Worm (Caenorhabditis elegans): ENCODE results near the gene shk-1.
"Not testable (repeated sequence)": the region's sequence is repeated elsewhere in the genome, so short reads cannot be mapped to it uniquely, and the experiment has no call there.

The shk-1 gene

ce11 chrII:9731810-9732209 is 26.2 kb upstream of the shk-1 start, which contains the start of gene mab-3:
TSS of gene mab-3 (plus strand) at chrII:9732137.
- TF ChIP-seq ham-2 (GFP tag; optimal IDR thresholded peaks at IDR 0.05); cnd-1 (tag; optimal IDR thresholded peaks at IDR 0.05); lin-32 (GFP tag; optimal IDR thresholded peaks at IDR 0.05): not testable (repeated sequence)

ce11 chrII:9735785-9736184 is 22.2 kb upstream of the shk-1 start:
- TF ChIP-seq lsy-2 (tag; optimal IDR thresholded peaks at IDR 0.05), result peak; percentile 41
- no peak for TF ChIP-seq mab-5 (tag; optimal IDR thresholded peaks at IDR 0.05)
- TF ChIP-seq ceh-83 (GFP tag; optimal IDR thresholded peaks at IDR 0.05), result peak; percentile 5

ce11 chrII:9738820-9739219 is 19.2 kb upstream of the shk-1 start:
- TF ChIP-seq flh-1 (GFP tag; optimal IDR thresholded peaks at IDR 0.05), result no peak
- no peak for TF ChIP-seq sptf-1 (tag; optimal IDR thresholded peaks at IDR 0.05)
- no peak for TF ChIP-seq mep-1 (tag; optimal IDR thresholded peaks at IDR 0.05)
- TF ChIP-seq nhr-2 (tag; optimal IDR thresholded peaks at IDR 0.05), result no peak
- no peak for TF ChIP-seq snpc-4 (tag; optimal IDR thresholded peaks at IDR 0.05)
- no peak for TF ChIP-seq sem-2 (GFP tag; optimal IDR thresholded peaks at IDR 0.05)
- no peak for TF ChIP-seq ces-1 (GFP tag; optimal IDR thresholded peaks at IDR 0.05)
- TF ChIP-seq cnd-1 (tag; optimal IDR thresholded peaks at IDR 0.05), result no peak
- no peak for TF ChIP-seq zip-8 (tag; optimal IDR thresholded peaks at IDR 0.05)
- no peak for TF ChIP-seq nhr-28 (tag; optimal IDR thresholded peaks at IDR 0.05)
- no peak for TF ChIP-seq ztf-11 (tag; optimal IDR thresholded peaks at IDR 0.05)
- TF ChIP-seq hlh-1 (tag; optimal IDR thresholded peaks at IDR 0.05), result no peak
- TF ChIP-seq ceh-43 (GFP tag; optimal IDR thresholded peaks at IDR 0.05), result no peak

ce11 chrII:9740552-9740951 is 17.5 kb upstream of the shk-1 start:
- no peak for TF ChIP-seq nhr-2 (tag; optimal IDR thresholded peaks at IDR 0.05)
- TF ChIP-seq unc-120 (tag; optimal IDR thresholded peaks at IDR 0.05; ENCODE audit: poor library complexity, severe bottlenecking), result no peak
- no peak for TF ChIP-seq nhr-237 (tag; optimal IDR thresholded peaks at IDR 0.05)
- TF ChIP-seq nhr-28 (tag; optimal IDR thresholded peaks at IDR 0.05), result no peak

ce11 chrII:9741400-9741799 is 16.6 kb upstream of the shk-1 start:
- TF ChIP-seq drap-1 (GFP tag; optimal IDR thresholded peaks at IDR 0.05), result no peak
- TF ChIP-seq ceh-39 (tag; optimal IDR thresholded peaks at IDR 0.05), result no peak
- no peak for TF ChIP-seq elt-3 (tag; optimal IDR thresholded peaks at IDR 0.05)
- TF ChIP-seq unc-120 (tag; optimal IDR thresholded peaks at IDR 0.05; ENCODE audit: poor library complexity, severe bottlenecking), result no peak
- TF ChIP-seq nhr-12 (tag; optimal IDR thresholded peaks at IDR 0.05), result no peak
- TF ChIP-seq sem-2 (GFP tag; optimal IDR thresholded peaks at IDR 0.05), result no peak
- TF ChIP-seq ces-1 (GFP tag; optimal IDR thresholded peaks at IDR 0.05), result no peak
- no peak for TF ChIP-seq hlh-1 (tag; optimal IDR thresholded peaks at IDR 0.05)
- no peak for TF ChIP-seq snpc-4 (tag; optimal IDR thresholded peaks at IDR 0.05)
- no peak for TF ChIP-seq unc-39 (tag; optimal IDR thresholded peaks at IDR 0.05)

ce11 chrII:9742784-9743183 is 15.2 kb upstream of the shk-1 start, which contains the start of gene pno-1:
TSS of gene pno-1 (minus strand) at chrII:9742884.
- no peak for TF ChIP-seq pha-4 (tag; optimal IDR thresholded peaks at IDR 0.05)
- no peak for TF ChIP-seq ztf-11 (tag; optimal IDR thresholded peaks at IDR 0.05)
- no peak for TF ChIP-seq ceh-39 (tag; optimal IDR thresholded peaks at IDR 0.05)
- TF ChIP-seq nhr-76 (tag; optimal IDR thresholded peaks at IDR 0.05), result no peak
- TF ChIP-seq unc-39 (tag; optimal IDR thresholded peaks at IDR 0.05), result no peak
- no peak for TF ChIP-seq cnd-1 (tag; optimal IDR thresholded peaks at IDR 0.05)
- TF ChIP-seq nhr-2 (tag; optimal IDR thresholded peaks at IDR 0.05), result no peak
- TF ChIP-seq blmp-1 (tag; optimal IDR thresholded peaks at IDR 0.05), result no peak
- TF ChIP-seq unc-62 (GFP tag; optimal IDR thresholded peaks at IDR 0.05), result no peak
- TF ChIP-seq sem-2 (GFP tag; optimal IDR thresholded peaks at IDR 0.05), result no peak
- no peak for TF ChIP-seq ham-2 (GFP tag; optimal IDR thresholded peaks at IDR 0.05)
- no peak for TF ChIP-seq mep-1 (tag; optimal IDR thresholded peaks at IDR 0.05)
- TF ChIP-seq zip-8 (tag; optimal IDR thresholded peaks at IDR 0.05), result no peak
- no peak for TF ChIP-seq mls-2 (tag; optimal IDR thresholded peaks at IDR 0.05)
- no peak for TF ChIP-seq ceh-83 (GFP tag; optimal IDR thresholded peaks at IDR 0.05)
- no peak for TF ChIP-seq elt-3 (tag; optimal IDR thresholded peaks at IDR 0.05)
- no peak for TF ChIP-seq flh-1 (GFP tag; optimal IDR thresholded peaks at IDR 0.05)
- no peak for TF ChIP-seq unc-120 (tag; optimal IDR thresholded peaks at IDR 0.05; ENCODE audit: poor library complexity, severe bottlenecking)
